Fruit fly (Drosophila melanogaster): ENCODE data around the gene wds.
A peak's percentile ranks its signal among the peaks of the same experiment; 100 is the strongest.

wds gene

dm6 chrX:2581793-2582503 lies 3.8 kb upstream of the wds start (continued):
- TF ChIP-seq dsx (GFP tag; optimal IDR thresholded peaks at IDR 0.05; ENCODE audit: poor library complexity, severe bottlenecking) (no peak), vri (GFP tag; optimal IDR thresholded peaks at IDR 0.05) (no peak), Hr4 (GFP tag; optimal IDR thresholded peaks at IDR 0.05) (peak; percentile 53), achi (GFP tag; optimal IDR thresholded peaks at IDR 0.05) (peak; percentile 5), CG31627 (GFP tag; optimal IDR thresholded peaks at IDR 0.05) (no peak), CG1621 (tag; optimal IDR thresholded peaks at IDR 0.05) (no peak), CG3919 (GFP tag; optimal IDR thresholded peaks at IDR 0.05) (peak; percentile 9), CG6792 (GFP tag; optimal IDR thresholded peaks at IDR 0.05) (no peak), fd85E (GFP tag; optimal IDR thresholded peaks at IDR 0.05) (no peak)

dm6 chrX:2585055-2585715 lies 595 bp upstream of the wds start, which contains the start of gene CG13760:
Gene CG13760, minus strand, starts transcription at chrX:2585699.
- TF ChIP-seq Eip78C (GFP tag), result peak; percentile 57
- TF ChIP-seq CG8119 (GFP tag; IDR thresholded peaks at IDR 0.05), result no peak
- peak; percentile 14 for TF ChIP-seq CG3919 (GFP tag; optimal IDR thresholded peaks at IDR 0.05)
- peak; percentile 6 for TF ChIP-seq cyc (GFP tag; optimal IDR thresholded peaks at IDR 0.05)
- TF ChIP-seq Hr4 (GFP tag; optimal IDR thresholded peaks at IDR 0.05), result peak; percentile 20
- TF ChIP-seq Sox15 (GFP tag; optimal IDR thresholded peaks at IDR 0.05), result no peak

dm6 chrX:2588415-2589411 lies 2.9 kb downstream of the wds start, which contains the start of gene egh:
Gene egh, plus strand, starts transcription at chrX:2588503.
- TF ChIP-seq Sox15 (GFP tag; optimal IDR thresholded peaks at IDR 0.05), result peak; percentile 23
- TF ChIP-seq fd85E (GFP tag; optimal IDR thresholded peaks at IDR 0.05), result peak; percentile 9
- peak; percentile 82 for TF ChIP-seq Met (GFP tag; optimal IDR thresholded peaks at IDR 0.05)
- TF ChIP-seq CG1621 (tag; optimal IDR thresholded peaks at IDR 0.05), result no peak
- peak; percentile 67 for TF ChIP-seq CG8632 (GFP tag; optimal IDR thresholded peaks at IDR 0.05)
- peak; percentile 76 for TF ChIP-seq CG6792 (GFP tag; optimal IDR thresholded peaks at IDR 0.05)
- TF ChIP-seq salr (GFP tag; optimal IDR thresholded peaks at IDR 0.05), result peak in 1 of 2 experiments; percentile 64
- no peak for TF ChIP-seq Hr38 (GFP tag; optimal IDR thresholded peaks at IDR 0.05)
- no peak for TF ChIP-seq Ets96B (tag; optimal IDR thresholded peaks at IDR 0.05)
- TF ChIP-seq Eip78C (GFP tag), result peak; percentile 91
- no peak for TF ChIP-seq dsx (GFP tag; optimal IDR thresholded peaks at IDR 0.05; ENCODE audit: poor library complexity, severe bottlenecking)
- peak; percentile 75 for TF ChIP-seq Sox14 (GFP tag; optimal IDR thresholded peaks at IDR 0.05)
- TF ChIP-seq Hr39 (GFP tag; optimal IDR thresholded peaks at IDR 0.05), result peak; percentile 74
- TF ChIP-seq Gug (GFP tag; IDR thresholded peaks at IDR 0.05), result peak; percentile 82
- TF ChIP-seq CG31627 (GFP tag; optimal IDR thresholded peaks at IDR 0.05), result peak; percentile 69
- TF ChIP-seq dac (GFP tag; optimal IDR thresholded peaks at IDR 0.05), result peak; percentile 36
- TF ChIP-seq CG3919 (GFP tag; optimal IDR thresholded peaks at IDR 0.05), result peak; percentile 83
- peak; percentile 86 for TF ChIP-seq CG15336 (GFP tag; IDR thresholded peaks at IDR 0.05)
- TF ChIP-seq OdsH (GFP tag; optimal IDR thresholded peaks at IDR 0.05), result peak; percentile 70
- TF ChIP-seq CG32006 (GFP tag; optimal IDR thresholded peaks at IDR 0.05), result peak; percentile 81
- peak; percentile 76 for TF ChIP-seq Sox102F (GFP tag; optimal IDR thresholded peaks at IDR 0.05)
- TF ChIP-seq ss (GFP tag; optimal IDR thresholded peaks at IDR 0.05), result peak; percentile 67 to 74
- no peak for TF ChIP-seq fd59A (GFP tag; optimal IDR thresholded peaks at IDR 0.05)
- TF ChIP-seq cyc (GFP tag; optimal IDR thresholded peaks at IDR 0.05), result peak; percentile 78
- TF ChIP-seq Hr4 (GFP tag; optimal IDR thresholded peaks at IDR 0.05), result peak; percentile 73
- no peak for TF ChIP-seq Eip93F (GFP tag; optimal IDR thresholded peaks at IDR 0.05)
- peak; percentile 71 for TF ChIP-seq Lpt (GFP tag; optimal IDR thresholded peaks at IDR 0.05)
- TF ChIP-seq CG7368 (GFP tag; optimal IDR thresholded peaks at IDR 0.05), result peak; percentile 67
- peak; percentile 85 for TF ChIP-seq CG8119 (GFP tag; IDR thresholded peaks at IDR 0.05)
- peak; percentile 41 for TF ChIP-seq CG8319 (GFP tag; optimal IDR thresholded peaks at IDR 0.05)
- no peak for TF ChIP-seq fkh (GFP tag; optimal IDR thresholded peaks at IDR 0.05)
- TF ChIP-seq achi (GFP tag; optimal IDR thresholded peaks at IDR 0.05), result peak; percentile 70
- TF ChIP-seq pdm3 (GFP tag; optimal IDR thresholded peaks at IDR 0.05), result peak; percentile 85
- TF ChIP-seq CG11902 (GFP tag; optimal IDR thresholded peaks at IDR 0.05), result peak; percentile 60
- peak; percentile 72 for TF ChIP-seq vri (GFP tag; optimal IDR thresholded peaks at IDR 0.05)
- TF ChIP-seq CG34406 (GFP tag; optimal IDR thresholded peaks at IDR 0.05), result peak; percentile 65
- peak; percentile 71 for TF ChIP-seq esn (GFP tag; optimal IDR thresholded peaks at IDR 0.05)
- TF ChIP-seq eg (GFP tag; IDR thresholded peaks at IDR 0.05), result peak; percentile 92
- TF ChIP-seq net (GFP tag; optimal IDR thresholded peaks at IDR 0.05), result peak; percentile 85
- TF ChIP-seq svp (GFP tag), result peak; percentile 90

Data from whole organism, prepupa.